Fruit fly (Drosophila melanogaster) whole organism, embryonic: ENCODE results near the gene tbc.

Experiments used
- Ada2b ChIP-seq: fragments of 200-800 bp; sonication (Bioruptor generic); IDR thresholded peaks from 2 replicates; pipeline ENCODE4 v1.3.6; 2022; ENCODE audit warnings: missing biosample characterization, missing genetic modification characterization
- Antp ChIP-seq: fragments of 200-800 bp; sonication (Bioruptor generic); optimal IDR thresholded peaks from 3 replicates; lab custom pipeline; 2016; ENCODE audit warnings: missing biosample characterization, missing genetic modification characterization
- Asciz ChIP-seq: fragments of 200-800 bp; sonication (Bioruptor generic); optimal IDR thresholded peaks from 2 replicates; lab custom pipeline; 2017; ENCODE audit warnings: missing biosample characterization, mild to moderate bottlenecking, missing genetic modification characterization, missing genetic modification reagents
- Blimp-1 ChIP-seq: fragments of 200-800 bp; sonication (Bioruptor generic); optimal IDR thresholded peaks from 3 replicates; lab custom pipeline; 2018; ENCODE audit warnings: missing biosample characterization, missing genetic modification characterization, mild to moderate bottlenecking, moderate library complexity, missing genetic modification reagents
- CG14710 ChIP-seq: fragments of 200-800 bp; sonication (Bioruptor generic); optimal IDR thresholded peaks from 3 replicates; lab custom pipeline; 2019; ENCODE audit warnings: missing biosample characterization, mild to moderate bottlenecking, missing genetic modification characterization, moderate library complexity
- CG15011 ChIP-seq: fragments of 200-800 bp; sonication (Bioruptor generic); optimal IDR thresholded peaks from 3 replicates; lab custom pipeline; 2018; ENCODE audit warnings: missing biosample characterization, mild to moderate bottlenecking, missing genetic modification characterization
- CG16813 ChIP-seq: fragments of 200-800 bp; sonication (Bioruptor generic); IDR thresholded peaks from 3 replicates; pipeline ENCODE4 v1.3.6; 2022; ENCODE audit warnings: missing biosample characterization, missing genetic modification characterization; ENCODE audit not compliant: partially characterized antibody
- CG1792 ChIP-seq: fragments of 200-800 bp; sonication (Bioruptor generic); optimal IDR thresholded peaks from 2 replicates; lab custom pipeline; 2016; ENCODE audit warnings: missing biosample characterization, missing genetic modification characterization
- CG2889 ChIP-seq: fragments of 200-800 bp; sonication (Bioruptor generic); IDR thresholded peaks from 3 replicates; pipeline ENCODE4 v1.3.6; 2022; ENCODE audit warnings: missing biosample characterization, missing genetic modification characterization
- CG3407 ChIP-seq: fragments of 200-800 bp; sonication (Bioruptor generic); optimal IDR thresholded peaks from 2 replicates; lab custom pipeline; 2018; ENCODE audit warnings: missing biosample characterization, mild to moderate bottlenecking, missing genetic modification characterization
- CG3995 ChIP-seq: fragments of 200-800 bp; sonication (Bioruptor generic); optimal IDR thresholded peaks from 3 replicates; lab custom pipeline; 2016; ENCODE audit warnings: missing biosample characterization, missing genetic modification characterization
- CG4282 ChIP-seq: fragments of 200-800 bp; sonication (Bioruptor generic); optimal IDR thresholded peaks from 2 replicates; lab custom pipeline; 2016; ENCODE audit warnings: missing biosample characterization, missing genetic modification characterization
- CG7372 ChIP-seq: fragments of 200-800 bp; sonication (Bioruptor generic); IDR thresholded peaks from 2 replicates; pipeline ENCODE4 v1.3.6; 2022; ENCODE audit warnings: missing biosample characterization, missing genetic modification characterization
- CG8924 ChIP-seq: fragments of 200-800 bp; optimal IDR thresholded peaks from 3 replicates; lab custom pipeline; 2019; ENCODE audit warnings: missing biosample characterization, mild to moderate bottlenecking, missing genetic modification characterization, moderate library complexity
- CG9609 ChIP-seq: fragments of 200-800 bp; sonication (Bioruptor generic); optimal IDR thresholded peaks from 3 replicates; lab custom pipeline; 2016; ENCODE audit warnings: missing biosample characterization, missing genetic modification characterization
- CG9876 ChIP-seq: fragments of 200-800 bp; sonication (Bioruptor generic); optimal IDR thresholded peaks from 2 replicates; lab custom pipeline; 2016; ENCODE audit warnings: missing biosample characterization, missing genetic modification characterization
- CoRest ChIP-seq: fragments of 200-800 bp; sonication (Bioruptor generic); optimal IDR thresholded peaks from 3 replicates; lab custom pipeline; 2018; ENCODE audit warnings: missing biosample characterization, mild to moderate bottlenecking, missing genetic modification characterization, moderate library complexity
- Deaf1 ChIP-seq: fragments of 200-800 bp; optimal IDR thresholded peaks from 3 replicates; lab custom pipeline; 2019; ENCODE audit warnings: missing biosample characterization, mild to moderate bottlenecking, missing genetic modification characterization, moderate library complexity
- Dfd ChIP-seq, 2 experiments: fragments of >200 bp; optimal IDR thresholded peaks; 2 replicates each; lab custom pipeline; 2017; ENCODE audit warnings: missing biosample characterization in 2 of 2, missing genetic modification characterization in 2 of 2
- Doc3 ChIP-seq: fragments of 200-800 bp; sonication (Bioruptor generic); IDR thresholded peaks from 3 replicates; pipeline ENCODE4 v1.3.6; 2022; ENCODE audit warnings: missing biosample characterization, missing genetic modification characterization; ENCODE audit not compliant: partially characterized antibody
- Hand ChIP-seq: fragments of 200-800 bp; sonication (Bioruptor generic); optimal IDR thresholded peaks from 2 replicates; lab custom pipeline; 2017; ENCODE audit warnings: mild to moderate bottlenecking, missing biosample characterization, missing genetic modification reagents, missing genetic modification characterization
- Hr78 ChIP-seq, 2 experiments: fragments of 200-800 bp in 1 of 2; fragments of >200 bp in 1 of 2; sonication (Bioruptor generic) in 1 of 2; optimal IDR thresholded peaks; 2 replicates each; lab custom pipeline; 2017 to 2019; ENCODE audit warnings: missing biosample characterization in 2 of 2, missing genetic modification characterization in 2 of 2, mild to moderate bottlenecking in 1 of 2, moderate library complexity in 1 of 2
- Lhr ChIP-seq: fragments of 200-800 bp; sonication (Bioruptor generic); optimal IDR thresholded peaks from 3 replicates; lab custom pipeline; 2017; ENCODE audit warnings: mild to moderate bottlenecking, missing biosample characterization, missing genetic modification reagents, missing genetic modification characterization
- Oli ChIP-seq: fragments of 200-800 bp; sonication (Bioruptor generic); optimal IDR thresholded peaks from 2 replicates; lab custom pipeline; 2018; ENCODE audit warnings: missing biosample characterization, mild to moderate bottlenecking, missing genetic modification characterization, moderate library complexity
- Opbp ChIP-seq: fragments of 200-800 bp; sonication (Bioruptor generic); IDR thresholded peaks from 3 replicates; pipeline ENCODE4 v1.3.6; 2022; ENCODE audit warnings: missing biosample characterization, missing genetic modification characterization; ENCODE audit not compliant: partially characterized antibody
- Ptx1 ChIP-seq: fragments of 200-800 bp; sonication (Bioruptor generic); IDR thresholded peaks from 2 replicates; pipeline ENCODE4 v1.3.6; 2022; ENCODE audit warnings: missing biosample characterization, missing genetic modification characterization
- Ravus ChIP-seq: fragments of 200-800 bp; sonication (Bioruptor generic); IDR thresholded peaks from 2 replicates; pipeline ENCODE4 v1.3.6; 2022; ENCODE audit warnings: missing biosample characterization, missing genetic modification characterization
- Ssrp ChIP-seq: fragments of 200-800 bp; sonication (Bioruptor generic); optimal IDR thresholded peaks from 2 replicates; lab custom pipeline; 2018; ENCODE audit warnings: missing biosample characterization, mild to moderate bottlenecking, missing genetic modification characterization, moderate library complexity
- TFAM ChIP-seq: fragments of 200-800 bp; sonication (Bioruptor generic); optimal IDR thresholded peaks from 2 replicates; lab custom pipeline; 2017; ENCODE audit warnings: missing biosample characterization, missing genetic modification characterization, inconsistent platforms
- Xrp1 ChIP-seq: fragments of 200-800 bp; sonication (Bioruptor generic); IDR thresholded peaks from 2 replicates; pipeline ENCODE4 v1.3.6; 2022; ENCODE audit warnings: missing biosample characterization, missing genetic modification characterization
- bbx ChIP-seq: fragments of 200-800 bp; sonication (Bioruptor generic); IDR thresholded peaks from 2 replicates; pipeline ENCODE4 v1.3.6; 2022; ENCODE audit warnings: missing biosample characterization, missing genetic modification characterization; ENCODE audit not compliant: partially characterized antibody
- bowl ChIP-seq: fragments of 200-800 bp; sonication (Bioruptor generic); IDR thresholded peaks from 2 replicates; pipeline ENCODE4 v1.3.6; 2022; ENCODE audit warnings: missing biosample characterization, missing genetic modification characterization
- btn ChIP-seq: fragments of 200-800 bp; sonication (Bioruptor generic); optimal IDR thresholded peaks from 2 replicates; lab custom pipeline; 2016; ENCODE audit warnings: missing biosample characterization, missing genetic modification characterization
- chif ChIP-seq, 2 experiments: fragments of 200-800 bp; sonication (Bioruptor generic); optimal IDR thresholded peaks; 3 replicates each; lab custom pipeline; 2016; ENCODE audit warnings: missing biosample characterization in 2 of 2, missing genetic modification characterization in 2 of 2
- ci ChIP-seq: fragments of 200-800 bp; sonication (Bioruptor generic); IDR thresholded peaks from 3 replicates; pipeline ENCODE4 v1.3.6; 2022; ENCODE audit warnings: missing biosample characterization, missing genetic modification characterization
- crc ChIP-seq: fragments of 200-800 bp; sonication (Bioruptor generic); optimal IDR thresholded peaks from 2 replicates; lab custom pipeline; 2016; ENCODE audit warnings: missing biosample characterization, missing genetic modification characterization
- croc ChIP-seq: fragments of 200-800 bp; sonication (Bioruptor generic); conservative IDR thresholded peaks from 3 replicates; pipeline ENCODE4 v1.3.6; 2022; ENCODE audit warnings: missing biosample characterization, missing genetic modification characterization
- cwo ChIP-seq: fragments of 200-800 bp; sonication (Bioruptor generic); optimal IDR thresholded peaks from 3 replicates; lab custom pipeline; 2017; ENCODE audit warnings: missing biosample characterization, missing genetic modification characterization, mild to moderate bottlenecking, moderate library complexity, missing genetic modification reagents
- hkb ChIP-seq, 2 experiments: fragments of 200-800 bp in 1 of 2; fragments of >200 bp in 1 of 2; sonication (Bioruptor generic) in 1 of 2; IDR thresholded peaks in 1 of 2; optimal IDR thresholded peaks in 1 of 2; 2 replicates each; pipeline versions ENCODE4 v1.3.6 to Lab custom; 2017 to 2022; ENCODE audit warnings: missing biosample characterization in 1 of 2, missing genetic modification characterization in 1 of 2
- hth ChIP-seq: fragments of >200 bp; optimal IDR thresholded peaks from 2 replicates; lab custom pipeline; 2017; ENCODE audit warnings: inconsistent platforms
- jing ChIP-seq: fragments of 200-800 bp; sonication (Bioruptor generic); optimal IDR thresholded peaks from 2 replicates; lab custom pipeline; 2018; ENCODE audit warnings: missing biosample characterization, mild to moderate bottlenecking, missing genetic modification characterization
- kay ChIP-seq: fragments of 200-800 bp; sonication (Bioruptor generic); optimal IDR thresholded peaks from 2 replicates; lab custom pipeline; 2016; ENCODE audit warnings: missing biosample characterization, missing genetic modification characterization
- mirr ChIP-seq: fragments of 200-800 bp; sonication (Bioruptor generic); optimal IDR thresholded peaks from 3 replicates; lab custom pipeline; 2018; ENCODE audit warnings: missing biosample characterization, mild to moderate bottlenecking, missing genetic modification characterization
- schlank ChIP-seq: fragments of 200-800 bp; sonication (Bioruptor generic); optimal IDR thresholded peaks from 2 replicates; lab custom pipeline; 2018; ENCODE audit warnings: missing biosample characterization, mild to moderate bottlenecking, missing genetic modification characterization
- sr ChIP-seq: fragments of 200-800 bp; sonication (Bioruptor generic); IDR thresholded peaks from 3 replicates; pipeline ENCODE4 v1.3.6; 2022; ENCODE audit warnings: missing biosample characterization, missing genetic modification characterization
- tap ChIP-seq: fragments of 200-800 bp; optimal IDR thresholded peaks from 3 replicates; lab custom pipeline; 2019; ENCODE audit warnings: missing biosample characterization, mild to moderate bottlenecking, missing genetic modification characterization, moderate library complexity
- tio ChIP-seq: fragments of 200-800 bp; sonication (Bioruptor generic); optimal IDR thresholded peaks from 2 replicates; lab custom pipeline; 2017; ENCODE audit warnings: missing biosample characterization, missing genetic modification characterization, inconsistent platforms
- tna ChIP-seq: fragments of 200-800 bp; sonication (Bioruptor generic); IDR thresholded peaks from 2 replicates; pipeline ENCODE4 v1.3.6; 2022; ENCODE audit warnings: missing biosample characterization, missing genetic modification characterization; ENCODE audit not compliant: partially characterized antibody
- tup ChIP-seq: fragments of 200-800 bp; sonication (Bioruptor generic); optimal IDR thresholded peaks from 2 replicates; lab custom pipeline; 2016; ENCODE audit warnings: missing biosample characterization, mild to moderate bottlenecking, missing genetic modification characterization, moderate library complexity
- z ChIP-seq: fragments of 200-800 bp; sonication (Bioruptor generic); IDR thresholded peaks from 3 replicates; pipeline ENCODE4 v1.3.6; 2022; ENCODE audit warnings: missing biosample characterization, missing genetic modification characterization

The tbc gene

dm6 chrX:20510540-20510939 is 61.4 kb downstream of the tbc start, which contains the start of gene RhoGAP19D (continued):
- TF ChIP-seq Opbp (GFP tag; lab: Robert Waterston, UW), result peak; percentile 97
- TF ChIP-seq Ptx1 (GFP tag; lab: Robert Waterston, UW), result peak; percentile 65
- no peak for TF ChIP-seq Oli (tag; lab: Kevin White, UChicago)
- no peak for TF ChIP-seq schlank
- peak; percentile 36 for TF ChIP-seq CG9876 (GFP tag; lab: Kevin White, UChicago)
- peak; percentile 76; the same call in 2 of the 3 replicates for TF ChIP-seq ci
- TF ChIP-seq chif (GFP tag; optimal IDR thresholded peaks at IDR 0.05; lab: Kevin White, UChicago), result peak; percentile 32 to 42
- TF ChIP-seq CoRest (tag; lab: Kevin White, UChicago), result peak; percentile 28
- no peak for TF ChIP-seq jing
- TF ChIP-seq Hr78 (GFP tag; optimal IDR thresholded peaks at IDR 0.05; lab: Kevin White, UChicago), result no peak
- no peak for TF ChIP-seq Hand
- no peak for TF ChIP-seq z (GFP tag; lab: Robert Waterston, UW)
- TF ChIP-seq CG8924 (tag; lab: Kevin White, UChicago), result no peak
- TF ChIP-seq CG16813 (GFP tag; lab: Robert Waterston, UW), result peak; percentile 96
- TF ChIP-seq CG9609 (GFP tag; lab: Kevin White, UChicago), result peak; percentile 67
- no peak for TF ChIP-seq sr
- TF ChIP-seq tna (GFP tag; lab: Robert Waterston, UW), result peak; percentile 93
- TF ChIP-seq tap, result no peak
- no peak for TF ChIP-seq TFAM (GFP tag; lab: Kevin White, UChicago)
- no peak for TF ChIP-seq CG3407
- TF ChIP-seq Ravus (GFP tag; lab: Robert Waterston, UW), result no peak
- TF ChIP-seq CG4282 (GFP tag; lab: Kevin White, UChicago), result peak; percentile 10
- TF ChIP-seq croc (GFP tag; lab: Robert Waterston, UW), result no peak
- peak; percentile 88 for TF ChIP-seq CG3995 (GFP tag; lab: Kevin White, UChicago)
- TF ChIP-seq Blimp-1 (GFP tag; lab: Kevin White, UChicago), result peak; percentile 6
- TF ChIP-seq CG14710 (tag; lab: Kevin White, UChicago), result peak; percentile 48
- no peak for TF ChIP-seq hkb (optimal IDR thresholded peaks at IDR 0.05; lab: Kevin White, UChicago)
- no peak for TF ChIP-seq hkb (GFP tag; IDR thresholded peaks at IDR 0.05; lab: Robert Waterston, UW)
- no peak for TF ChIP-seq crc (GFP tag; lab: Kevin White, UChicago)
- peak; percentile 98 for TF ChIP-seq bbx (GFP tag; lab: Robert Waterston, UW)
- no peak for TF ChIP-seq Asciz (GFP tag; lab: Kevin White, UChicago)
- 0 out of 3 replicates have a peak, but pooled peaks have one; percentile 30 for TF ChIP-seq CG2889 (GFP tag; lab: Robert Waterston, UW)
- peak; percentile 36; the same call in 1 of the 2 replicates for TF ChIP-seq Ada2b (GFP tag; lab: Robert Waterston, UW)
- TF ChIP-seq Doc3 (GFP tag; lab: Robert Waterston, UW), result peak; percentile 79
- TF ChIP-seq kay (GFP tag; lab: Kevin White, UChicago), result peak; percentile 40
- TF ChIP-seq Xrp1 (GFP tag; lab: Robert Waterston, UW), result peak; percentile 53; the same call in 1 of the 2 replicates
- no peak for TF ChIP-seq btn (GFP tag; lab: Kevin White, UChicago)
- no peak for TF ChIP-seq CG7372 (GFP tag; lab: Robert Waterston, UW)
- TF ChIP-seq tup (GFP tag; lab: Kevin White, UChicago), result peak; percentile 38
- TF ChIP-seq CG1792, result peak; percentile 63
- TF ChIP-seq mirr (GFP tag; lab: Kevin White, UChicago), result peak; percentile 49
- TF ChIP-seq cwo, result no peak
- TF ChIP-seq Antp (GFP tag; lab: Kevin White, UChicago), result peak; percentile 79
- peak; percentile 7 for TF ChIP-seq Deaf1 (tag; lab: Kevin White, UChicago)
- no peak for TF ChIP-seq tio (GFP tag; lab: Kevin White, UChicago)
- no peak for TF ChIP-seq Ssrp (tag; lab: Kevin White, UChicago)
- TF ChIP-seq Lhr, result peak; percentile 44
- no peak for TF ChIP-seq bowl
- no peak for TF ChIP-seq Dfd (GFP tag; optimal IDR thresholded peaks at IDR 0.05; lab: Kevin White, UChicago)
- TF ChIP-seq CG15011 (GFP tag; lab: Kevin White, UChicago), result no peak
- no peak for TF ChIP-seq hth (lab: Kevin White, UChicago)
